Worm (Caenorhabditis elegans) whole organism, early embryonic: ENCODE measurements around the gene K09F6.3.

Experiments used
- B0310.2 ChIP-seq: sonication (generic microtip); optimal IDR thresholded peaks from 2 replicates; lab custom pipeline; 2016; ENCODE audit warnings: mild to moderate bottlenecking, missing genetic modification characterization, missing compliant biosample characterization
- aly-1 ChIP-seq: sonication (generic microtip); optimal IDR thresholded peaks from 2 replicates; lab custom pipeline; 2016; ENCODE audit warnings: missing genetic modification characterization, missing compliant biosample characterization
- ama-1 ChIP-seq: fragments of 150-350 bp; optimal IDR thresholded peaks from 2 replicates; lab custom pipeline; 2014
- ceh-36 ChIP-seq: sonication (generic microtip); optimal IDR thresholded peaks from 2 replicates; lab custom pipeline; 2016; ENCODE audit warnings: missing genetic modification characterization, inconsistent platforms, missing compliant biosample characterization
- ets-7 ChIP-seq: sonication (generic microtip); optimal IDR thresholded peaks from 2 replicates; lab custom pipeline; 2016; ENCODE audit warnings: missing genotype, missing genetic modification characterization, missing compliant biosample characterization
- flt-1 ChIP-seq: fragments of 200-800 bp; sonication (Bioruptor generic); IDR thresholded peaks from 2 replicates; pipeline ENCODE4 v1.3.6; 2022; ENCODE audit warnings: missing genetic modification characterization, missing compliant biosample characterization
- hmg-4 ChIP-seq: fragments of 200-800 bp; sonication (Bioruptor generic); optimal IDR thresholded peaks from 2 replicates; lab custom pipeline; 2018; ENCODE audit warnings: mild to moderate bottlenecking, missing genetic modification characterization, missing compliant biosample characterization
- hnd-1 ChIP-seq: sonication (generic microtip); optimal IDR thresholded peaks from 2 replicates; lab custom pipeline; 2016; ENCODE audit warnings: missing genetic modification characterization, missing compliant biosample characterization
- pes-1 ChIP-seq: fragments of 200-800 bp; sonication (Bioruptor generic); IDR thresholded peaks from 2 replicates; pipeline ENCODE4 v1.3.6; 2022; ENCODE audit warnings: missing genetic modification reagents, missing genetic modification characterization, missing compliant biosample characterization
- scrt-1 ChIP-seq: fragments of 200-800 bp; sonication (Bioruptor generic); IDR thresholded peaks from 2 replicates; pipeline ENCODE4 v1.3.6; 2022; ENCODE audit warnings: missing genetic modification characterization, missing compliant biosample characterization
- sea-1 ChIP-seq: fragments of 200-800 bp; sonication (Bioruptor generic); conservative IDR thresholded peaks from 2 replicates; pipeline ENCODE4 v1.3.6; 2022; ENCODE audit warnings: missing genetic modification characterization, missing compliant biosample characterization
- tbx-37 ChIP-seq: fragments of 200-800 bp; sonication (Bioruptor generic); conservative IDR thresholded peaks from 2 replicates; pipeline ENCODE4 v1.3.6; 2022; ENCODE audit warnings: missing genetic modification reagents, missing genetic modification characterization, missing compliant biosample characterization
- tra-4 ChIP-seq: sonication (generic microtip); optimal IDR thresholded peaks from 2 replicates; lab custom pipeline; 2017; ENCODE audit warnings: missing genetic modification characterization, missing compliant biosample characterization

ce11 chrII:2216940-2217664 is 37.9 kb upstream of the K09F6.3 start:
- TF ChIP-seq hmg-4 (GFP tag; lab: Kevin White, UChicago) (no peak), scrt-1 (no peak), ama-1 (lab: Kevin White, UChicago) (no peak), flt-1 (GFP tag; lab: Robert Waterston, UW) (no peak), ceh-36 (tag; lab: Kevin White, UChicago) (no peak), hnd-1 (no peak), ets-7 (tag; lab: Kevin White, UChicago) (no peak), aly-1 (no peak), B0310.2 (no peak), sea-1 (no peak), pes-1 (GFP tag; lab: Robert Waterston, UW) (no peak), tra-4 (tag; lab: Kevin White, UChicago) (no peak), tbx-37 (no peak)
